Worm (Caenorhabditis elegans): ENCODE results near the gene F14H12.8.
"Not testable (repeated sequence)": the region's sequence is repeated elsewhere in the genome, so short reads cannot be mapped to it uniquely, and the experiment has no call there.

Gene F14H12.8

DNA sequence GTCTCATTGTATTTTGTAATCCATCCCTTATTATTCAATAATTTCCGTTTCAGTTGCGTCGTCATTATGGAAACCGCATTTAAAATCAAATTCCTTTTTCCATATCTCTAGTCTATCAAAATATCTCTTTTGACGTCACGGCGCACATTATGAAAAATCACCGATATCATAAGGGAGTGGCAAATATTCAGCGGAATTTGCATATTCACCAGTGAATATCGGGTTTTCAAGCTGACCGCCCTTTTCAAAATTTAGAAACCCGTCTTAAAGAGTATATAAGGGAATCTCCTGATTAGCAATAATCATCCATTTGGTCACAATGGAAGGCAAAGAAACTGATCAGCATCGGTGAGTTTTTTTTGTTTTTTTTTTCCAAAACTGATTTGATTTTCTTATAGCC lies 11.5 kb downstream of the F14H12.8 start, which contains the start of gene col-165:
Gene col-165 (plus strand): TSS at position 301 of the 400 bp plus-strand sequence.
- no peak for TF ChIP-seq lin-13 (GFP tag; optimal IDR thresholded peaks at IDR 0.05)
- no peak for TF ChIP-seq egl-27 (tag; optimal IDR thresholded peaks at IDR 0.05)
- no peak for TF ChIP-seq ztf-1 (GFP tag; conservative IDR thresholded peaks at IDR 0.05)

- TF ChIP-seq egl-27 (tag; optimal IDR thresholded peaks at IDR 0.05) (no peak), dmd-4 (tag; optimal IDR thresholded peaks at IDR 0.05) (no peak), nhr-129 (tag; optimal IDR thresholded peaks at IDR 0.05) (no peak), nhr-23 (tag; optimal IDR thresholded peaks at IDR 0.05) (no peak), nhr-6 (tag; optimal IDR thresholded peaks at IDR 0.05) (no peak), skn-1 (tag; optimal IDR thresholded peaks at IDR 0.05) (no peak), blmp-1 (tag; optimal IDR thresholded peaks at IDR 0.05; ENCODE audit: insufficient read depth) (no peak), ztf-4 (tag; optimal IDR thresholded peaks at IDR 0.05) (no peak), ZK546.5 (tag; optimal IDR thresholded peaks at IDR 0.05) (no peak), snpc-4 (tag; optimal IDR thresholded peaks at IDR 0.05) (no peak), elt-3 (tag; optimal IDR thresholded peaks at IDR 0.05) (no peak), ceh-16 (tag; optimal IDR thresholded peaks at IDR 0.05) (no peak), lin-11 (tag; optimal IDR thresholded peaks at IDR 0.05) (no peak), ama-1 (optimal IDR thresholded peaks at IDR 0.05) (no peak), lin-13 (GFP tag; optimal IDR thresholded peaks at IDR 0.05) (no peak), R02D3.7 (tag; optimal IDR thresholded peaks at IDR 0.05) (no peak)
Observed at ce11 chrX:4350198-4350597, 14.6 kb downstream of the F14H12.8 start, which contains the start of gene F14H12.2. Gene F14H12.2 (plus strand): TSS chrX:4350498.

ce11 chrX:4343915-4344314 lies 20.9 kb downstream of the F14H12.8 start, which contains the start of gene F14H12.3:
Gene F14H12.3 (plus strand): TSS chrX:4344215.
- TF ChIP-seq nhr-6 (tag; optimal IDR thresholded peaks at IDR 0.05), result no peak
- TF ChIP-seq ama-1 (optimal IDR thresholded peaks at IDR 0.05), result no peak
- no peak for TF ChIP-seq elt-1 (tag; optimal IDR thresholded peaks at IDR 0.05)
- no peak for TF ChIP-seq mbf-1 (tag; optimal IDR thresholded peaks at IDR 0.05)
- no peak for TF ChIP-seq skn-1 (tag; optimal IDR thresholded peaks at IDR 0.05)
- no peak for TF ChIP-seq mab-5 (tag; optimal IDR thresholded peaks at IDR 0.05)
- TF ChIP-seq unc-62 (GFP tag; optimal IDR thresholded peaks at IDR 0.05), result no peak
- TF ChIP-seq unc-55 (GFP tag; optimal IDR thresholded peaks at IDR 0.05), result no peak
- no peak for TF ChIP-seq lin-13 (GFP tag; optimal IDR thresholded peaks at IDR 0.05)
- no peak for TF ChIP-seq nhr-10 (tag; optimal IDR thresholded peaks at IDR 0.05)
- TF ChIP-seq ztf-1 (GFP tag; conservative IDR thresholded peaks at IDR 0.05), result no peak
- TF ChIP-seq lin-11 (tag; optimal IDR thresholded peaks at IDR 0.05), result no peak
- TF ChIP-seq nhr-237 (tag; optimal IDR thresholded peaks at IDR 0.05), result no peak

DNA sequence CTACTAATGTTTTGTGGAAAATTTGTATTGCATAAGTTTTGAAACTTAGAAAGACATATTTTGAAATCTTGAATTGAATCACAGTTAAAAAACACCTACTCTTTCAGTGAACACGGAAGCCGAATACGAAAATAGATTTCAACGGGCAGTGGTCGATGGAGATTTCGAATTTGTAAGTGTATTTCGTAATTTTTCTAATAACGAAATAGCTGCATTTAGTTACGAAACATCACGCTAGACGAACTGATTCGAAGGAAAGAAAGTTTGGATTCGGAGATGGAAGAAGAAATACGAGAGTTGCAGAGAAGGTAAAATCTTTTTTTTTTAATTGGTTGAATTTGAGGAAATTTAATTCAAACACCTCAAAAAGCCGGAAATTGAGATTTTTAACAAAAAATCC lies 22.0 kb downstream of the F14H12.8 start:
- no peak for TF ChIP-seq F13H6.1 (tag; optimal IDR thresholded peaks at IDR 0.05)
- no peak for TF ChIP-seq elt-1 (tag; optimal IDR thresholded peaks at IDR 0.05)

- not testable (repeated sequence) for TF ChIP-seq gmeb-1, ceh-82, ceh-16 (tag; optimal IDR thresholded peaks at IDR 0.05)
Observed at ce11 chrX:4339332-4339731, 25.4 kb downstream of the F14H12.8 start, which contains the start of gene cst-1. Gene cst-1 (plus strand): TSS chrX:4339632.

ce11 chrX:4335950-4336349 lies 28.8 kb downstream of the F14H12.8 start, which contains the start of gene cst-2:
Gene cst-2 (minus strand): TSS chrX:4336050.
- not testable (repeated sequence) for TF ChIP-seq Y55F3AM.14 (GFP tag; optimal IDR thresholded peaks at IDR 0.05); gmeb-1 (tag; optimal IDR thresholded peaks at IDR 0.05); sma-9 (GFP tag; optimal IDR thresholded peaks at IDR 0.05); sma-9 (tag; optimal IDR thresholded peaks at IDR 0.05)

DNA sequence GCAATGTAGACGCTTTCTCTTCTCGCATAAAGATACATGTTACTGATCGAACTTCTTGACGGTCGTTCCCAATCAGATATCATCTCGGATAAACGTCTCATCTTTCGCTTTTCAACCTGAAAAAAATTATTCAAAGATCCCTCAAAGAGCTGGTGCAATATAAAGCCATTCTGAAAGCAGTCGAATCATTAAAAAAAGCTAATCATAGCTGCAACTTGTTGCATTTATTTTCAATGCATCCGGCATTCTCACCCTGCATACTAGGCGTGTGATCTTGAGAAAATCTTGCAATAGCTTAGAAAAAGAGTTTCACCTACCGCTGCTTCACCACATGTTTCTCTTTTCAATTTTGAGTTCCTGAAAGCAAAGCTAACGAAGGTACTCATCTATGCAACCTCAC lies 32.5 kb downstream of the F14H12.8 start, which contains the start of gene C24A8.6:
Gene C24A8.6 (minus strand): TSS at position 101 of the 400 bp plus-strand sequence.
- TF ChIP-seq fos-1 (tag; optimal IDR thresholded peaks at IDR 0.05); ama-1 (optimal IDR thresholded peaks at IDR 0.05); ceh-16 (tag; optimal IDR thresholded peaks at IDR 0.05): not testable (repeated sequence)

Data from whole organism, L2 larva.